Worm (Caenorhabditis elegans) whole organism, L3 larva: ENCODE measurements around the gene F13D12.8.

ENCODE experiments used
- ZK546.5 ChIP-seq: sonication (generic microtip); optimal IDR thresholded peaks from 2 replicates; lab custom pipeline; 2017; ENCODE audit warnings: missing biosample characterization, missing genetic modification characterization
- ama-1 ChIP-seq: fragments of 150-350 bp; optimal IDR thresholded peaks from 2 replicates; lab custom pipeline; 2018
- ceh-28 ChIP-seq: fragments of 150-350 bp; optimal IDR thresholded peaks from 2 replicates; lab custom pipeline; 2014; ENCODE audit warnings: missing biosample characterization, missing genetic modification reagents, missing genetic modification characterization
- ceh-82 ChIP-seq: fragments of 150-350 bp; optimal IDR thresholded peaks from 2 replicates; lab custom pipeline; 2014; ENCODE audit warnings: missing biosample characterization, missing genetic modification characterization
- daf-12 ChIP-seq: fragments of 150-350 bp; optimal IDR thresholded peaks from 2 replicates; lab custom pipeline; 2014; ENCODE audit warnings: missing biosample characterization, missing genetic modification reagents, missing genetic modification characterization
- egl-27 ChIP-seq: sonication (generic microtip); optimal IDR thresholded peaks from 4 replicates; lab custom pipeline; 2017; ENCODE audit warnings: missing biosample characterization, missing genetic modification reagents, missing genetic modification characterization
- egl-5 ChIP-seq: fragments of 150-350 bp; optimal IDR thresholded peaks from 2 replicates; lab custom pipeline; 2017; ENCODE audit warnings: missing biosample characterization, missing genetic modification reagents, missing genetic modification characterization, inconsistent platforms
- elt-1 ChIP-seq: fragments of 150-350 bp; optimal IDR thresholded peaks from 2 replicates; lab custom pipeline; 2014; ENCODE audit warnings: missing biosample characterization, missing genetic modification characterization
- elt-2 ChIP-seq: sonication (generic microtip); optimal IDR thresholded peaks from 2 replicates; lab custom pipeline; 2016; ENCODE audit warnings: missing genetic modification reagents, mild to moderate bottlenecking, missing genetic modification characterization, missing compliant biosample characterization
- elt-3 ChIP-seq, 3 experiments: fragments of 150-350 bp in 1 of 3; sonication (generic microtip) in 2 of 3; optimal IDR thresholded peaks; 2 replicates in 2 of 3; 4 replicates in 1 of 3; lab custom pipeline; 2014 to 2017; ENCODE audit warnings: missing biosample characterization in 3 of 3, missing genetic modification characterization in 3 of 3
- eor-1 ChIP-seq, 2 experiments: fragments of 150-350 bp; optimal IDR thresholded peaks; 2 replicates each; lab custom pipeline; 2014 to 2018; ENCODE audit warnings: missing biosample characterization in 2 of 2, missing genetic modification characterization in 2 of 2
- fkh-10 ChIP-seq: sonication (generic microtip); optimal IDR thresholded peaks from 2 replicates; lab custom pipeline; 2017; ENCODE audit warnings: missing biosample characterization, missing genetic modification reagents, missing genetic modification characterization
- fos-1 ChIP-seq: fragments of 150-350 bp; optimal IDR thresholded peaks from 2 replicates; lab custom pipeline; 2014; ENCODE audit warnings: missing biosample characterization, missing genetic modification characterization
- hmg-11 ChIP-seq: sonication (generic microtip); optimal IDR thresholded peaks from 2 replicates; lab custom pipeline; 2016; ENCODE audit warnings: missing genetic modification characterization, missing compliant biosample characterization
- jun-1 ChIP-seq: fragments of 150-350 bp; optimal IDR thresholded peaks from 2 replicates; lab custom pipeline; 2014; ENCODE audit warnings: missing biosample characterization, missing genetic modification reagents, missing genetic modification characterization
- lin-15B ChIP-seq: fragments of 150-350 bp; optimal IDR thresholded peaks from 2 replicates; lab custom pipeline; 2014; ENCODE audit warnings: missing biosample characterization, missing genetic modification characterization
- lin-39 ChIP-seq: fragments of 150-350 bp; optimal IDR thresholded peaks from 2 replicates; lab custom pipeline; 2018; ENCODE audit warnings: missing biosample characterization, missing genetic modification reagents, missing genetic modification characterization
- lsy-12 ChIP-seq: sonication (generic microtip); optimal IDR thresholded peaks from 2 replicates; lab custom pipeline; 2016; ENCODE audit warnings: mild to moderate bottlenecking, missing genetic modification characterization, missing compliant biosample characterization
- mdl-1 ChIP-seq: fragments of 150-350 bp; optimal IDR thresholded peaks from 2 replicates; lab custom pipeline; 2014; ENCODE audit warnings: missing biosample characterization, missing genetic modification characterization
- mml-1 ChIP-seq: fragments of 150-350 bp; sonication (generic microtip); optimal IDR thresholded peaks from 3 replicates; lab custom pipeline; 2014; ENCODE audit warnings: missing biosample characterization, missing genetic modification characterization
- nfya-1 ChIP-seq: sonication (generic microtip); optimal IDR thresholded peaks from 2 replicates; lab custom pipeline; 2017; ENCODE audit warnings: missing genetic modification characterization, mild to moderate bottlenecking, missing compliant biosample characterization, antibody characterized with exemption, moderate library complexity; ENCODE audit not compliant: insufficient read depth
- nhr-11 ChIP-seq: fragments of 150-350 bp; optimal IDR thresholded peaks from 2 replicates; lab custom pipeline; 2014; ENCODE audit warnings: missing biosample characterization, missing genetic modification characterization
- nhr-12 ChIP-seq: fragments of 150-350 bp; optimal IDR thresholded peaks from 2 replicates; lab custom pipeline; 2014; ENCODE audit warnings: missing biosample characterization, missing genetic modification characterization
- nhr-237 ChIP-seq: fragments of 150-350 bp; optimal IDR thresholded peaks from 2 replicates; lab custom pipeline; 2014; ENCODE audit warnings: missing biosample characterization, missing genetic modification characterization
- nhr-25 ChIP-seq: sonication (generic microtip); optimal IDR thresholded peaks from 2 replicates; lab custom pipeline; 2017; ENCODE audit warnings: missing biosample characterization, missing genetic modification characterization
- nhr-28 ChIP-seq: fragments of 150-350 bp; optimal IDR thresholded peaks from 2 replicates; lab custom pipeline; 2014; ENCODE audit warnings: missing biosample characterization, missing genetic modification characterization
- nhr-43 ChIP-seq: sonication (generic microtip); optimal IDR thresholded peaks from 2 replicates; lab custom pipeline; 2016; ENCODE audit warnings: mild to moderate bottlenecking, missing genetic modification characterization, missing compliant biosample characterization; ENCODE audit not compliant: poor library complexity, severe bottlenecking
- nhr-77 ChIP-seq: fragments of 150-350 bp; optimal IDR thresholded peaks from 2 replicates; lab custom pipeline; 2014; ENCODE audit warnings: missing biosample characterization, missing genetic modification characterization
- pha-4 ChIP-seq: fragments of 150-350 bp; optimal IDR thresholded peaks from 2 replicates; lab custom pipeline; 2014; ENCODE audit warnings: missing biosample characterization, missing genetic modification reagents, missing genetic modification characterization
- pqm-1 ChIP-seq: fragments of 150-350 bp; optimal IDR thresholded peaks from 2 replicates; lab custom pipeline; 2017; ENCODE audit warnings: missing biosample characterization, missing genetic modification characterization, inconsistent platforms
- sea-2 ChIP-seq: fragments of 150-350 bp; sonication (generic microtip); optimal IDR thresholded peaks from 4 replicates; lab custom pipeline; 2014; ENCODE audit warnings: missing biosample characterization, missing genetic modification reagents, missing genetic modification characterization
- skn-1 ChIP-seq: fragments of 150-350 bp; optimal IDR thresholded peaks from 2 replicates; lab custom pipeline; 2014; ENCODE audit warnings: missing biosample characterization, missing genetic modification characterization
- snpc-4 ChIP-seq: fragments of 150-350 bp; optimal IDR thresholded peaks from 2 replicates; lab custom pipeline; 2014; ENCODE audit warnings: missing biosample characterization, missing genetic modification characterization
- tbx-2 ChIP-seq: sonication (generic microtip); optimal IDR thresholded peaks from 2 replicates; lab custom pipeline; 2016; ENCODE audit warnings: mild to moderate bottlenecking, missing genetic modification characterization, missing compliant biosample characterization
- unc-39 ChIP-seq: sonication (generic microtip); optimal IDR thresholded peaks from 4 replicates; lab custom pipeline; 2017; ENCODE audit warnings: missing biosample characterization, missing genetic modification characterization
- unc-62 ChIP-seq: fragments of 150-350 bp; sonication (generic microtip); optimal IDR thresholded peaks from 4 replicates; lab custom pipeline; 2014; ENCODE audit warnings: missing biosample characterization, missing genetic modification reagents, missing genetic modification characterization
- zag-1 ChIP-seq: fragments of 150-350 bp; optimal IDR thresholded peaks from 2 replicates; lab custom pipeline; 2014; ENCODE audit warnings: missing biosample characterization, missing genetic modification characterization
- ztf-11 ChIP-seq: fragments of 150-350 bp; optimal IDR thresholded peaks from 2 replicates; lab custom pipeline; 2014; ENCODE audit warnings: missing biosample characterization, missing genetic modification characterization

Gene F13D12.8

ce11 chrII:11748494-11748893 lies 16.1 kb upstream of the F13D12.8 start, which contains the start of the genes F44E5.17 and gpb-1:
Gene F44E5.17 (minus strand): TSS chrII:11748594.
Gene gpb-1 (minus strand): TSS chrII:11748611.
- TF ChIP-seq unc-39 (no peak), eor-1 (tag; optimal IDR thresholded peaks at IDR 0.05; lab: Kevin White, UChicago) (no peak), daf-12 (no peak), ZK546.5 (no peak), nhr-77 (tag; lab: Kevin White, UChicago) (no peak), mml-1 (tag; lab: Kevin White, UChicago) (no peak), ceh-28 (tag; lab: Kevin White, UChicago) (peak; percentile 29)

- TF ChIP-seq nhr-43 (tag; lab: Kevin White, UChicago) (no peak), nfya-1 (tag; lab: Kevin White, UChicago) (peak; percentile 1), jun-1 (tag; lab: Kevin White, UChicago) (no peak), fkh-10 (no peak), nhr-25 (tag; lab: Kevin White, UChicago) (no peak), nhr-237 (tag; lab: Kevin White, UChicago) (no peak), unc-62 (no peak), mdl-1 (no peak), egl-27 (tag; lab: Kevin White, UChicago) (no peak), fos-1 (tag; lab: Kevin White, UChicago) (no peak), pha-4 (tag; lab: Kevin White, UChicago) (peak; percentile 26), nhr-77 (tag; lab: Kevin White, UChicago) (no peak), skn-1 (tag; lab: Kevin White, UChicago) (no peak), elt-3 (tag; optimal IDR thresholded peaks at IDR 0.05; lab: Kevin White, UChicago) (no peak), elt-2 (no peak)
Observed at ce11 chrII:11747889-11748288, 15.5 kb upstream of the F13D12.8 start.

ce11 chrII:11746782-11747288 lies 14.4 kb upstream of the F13D12.8 start:
- TF ChIP-seq nhr-12 (no peak), nhr-11 (tag; lab: Kevin White, UChicago) (no peak), lsy-12 (tag; lab: Kevin White, UChicago) (peak; percentile 59), lin-39 (tag; lab: Kevin White, UChicago) (peak; percentile 92), nfya-1 (tag; lab: Kevin White, UChicago) (peak; percentile 90), elt-1 (tag; lab: Kevin White, UChicago) (peak; percentile 4), ceh-28 (tag; lab: Kevin White, UChicago) (peak; percentile 32), egl-27 (tag; lab: Kevin White, UChicago) (peak; percentile 70), zag-1 (tag; lab: Kevin White, UChicago) (peak; percentile 22), ama-1 (peak; percentile 69), ZK546.5 (no peak), egl-5 (tag; lab: Kevin White, UChicago) (peak; percentile 50), pqm-1 (tag; lab: Kevin White, UChicago) (no peak), sea-2 (GFP tag; lab: Kevin White, UChicago) (peak; percentile 32), fos-1 (tag; lab: Kevin White, UChicago) (no peak), mdl-1 (peak; percentile 15), hmg-11 (tag; lab: Kevin White, UChicago) (peak; percentile 70), elt-2 (no peak), ceh-82 (tag; lab: Kevin White, UChicago) (peak; percentile 53), unc-62 (no peak), skn-1 (tag; lab: Kevin White, UChicago) (peak; percentile 9), fkh-10 (peak; percentile 30), daf-12 (no peak), snpc-4 (tag; lab: Kevin White, UChicago) (peak; percentile 8), lin-15B (tag; lab: Kevin White, UChicago) (peak; percentile 24), jun-1 (tag; lab: Kevin White, UChicago) (no peak), tbx-2 (tag; lab: Kevin White, UChicago) (peak; percentile 47)

ce11 chrII:11742320-11742719 lies 9.9 kb upstream of the F13D12.8 start:
- TF ChIP-seq egl-5 (tag; lab: Kevin White, UChicago) (no peak), mml-1 (tag; lab: Kevin White, UChicago) (no peak), nhr-28 (no peak), ztf-11 (no peak), jun-1 (tag; lab: Kevin White, UChicago) (no peak)
